Fruit fly (Drosophila melanogaster) whole organism, adult: ENCODE results near the gene RpS7.

ENCODE experiments used
- CG1620 ChIP-seq: fragments of 200-800 bp; sonication (Bioruptor generic); optimal IDR thresholded peaks from 2 replicates; lab custom pipeline; 2016; ENCODE audit warnings: missing biosample characterization, missing genetic modification characterization
- CG33017 ChIP-seq: fragments of 200-800 bp; sonication (Bioruptor generic); optimal IDR thresholded peaks from 2 replicates; lab custom pipeline; 2018; ENCODE audit warnings: missing biosample characterization, mild to moderate bottlenecking, missing genetic modification characterization, moderate library complexity
- CG5204 ChIP-seq: fragments of 200-800 bp; sonication (Bioruptor generic); optimal IDR thresholded peaks from 2 replicates; lab custom pipeline; 2016; ENCODE audit warnings: missing biosample characterization, missing genetic modification characterization
- CG7045 ChIP-seq: fragments of 200-800 bp; sonication (Bioruptor generic); optimal IDR thresholded peaks from 2 replicates; lab custom pipeline; 2017; ENCODE audit warnings: missing biosample characterization, mild to moderate bottlenecking, missing genetic modification characterization
- Hr96 ChIP-seq: fragments of 200-800 bp; sonication (Bioruptor generic); optimal IDR thresholded peaks from 2 replicates; lab custom pipeline; 2016; ENCODE audit warnings: missing biosample characterization, missing genetic modification characterization
- cic ChIP-seq: fragments of 200-800 bp; sonication (Bioruptor generic); optimal IDR thresholded peaks from 2 replicates; lab custom pipeline; 2017; ENCODE audit warnings: missing biosample characterization, mild to moderate bottlenecking, missing genetic modification characterization, moderate library complexity
- cnc ChIP-seq, 2 experiments: fragments of >200 bp; optimal IDR thresholded peaks; 2 replicates each; lab custom pipeline; 2017
- kay ChIP-seq: fragments of 200-800 bp; sonication (Bioruptor generic); peaks from one replicate; lab custom pipeline; 2016; ENCODE audit warnings: missing biosample characterization, missing genetic modification characterization, borderline replicate concordance
- tj ChIP-seq: fragments of 200-800 bp; sonication (Bioruptor generic); optimal IDR thresholded peaks from 3 replicates; lab custom pipeline; 2017; ENCODE audit warnings: missing biosample characterization, mild to moderate bottlenecking, missing genetic modification characterization, moderate library complexity
- toe ChIP-seq: fragments of 200-800 bp; sonication (Bioruptor generic); optimal IDR thresholded peaks from 2 replicates; lab custom pipeline; 2016; ENCODE audit warnings: missing biosample characterization, missing genetic modification characterization

DNA sequence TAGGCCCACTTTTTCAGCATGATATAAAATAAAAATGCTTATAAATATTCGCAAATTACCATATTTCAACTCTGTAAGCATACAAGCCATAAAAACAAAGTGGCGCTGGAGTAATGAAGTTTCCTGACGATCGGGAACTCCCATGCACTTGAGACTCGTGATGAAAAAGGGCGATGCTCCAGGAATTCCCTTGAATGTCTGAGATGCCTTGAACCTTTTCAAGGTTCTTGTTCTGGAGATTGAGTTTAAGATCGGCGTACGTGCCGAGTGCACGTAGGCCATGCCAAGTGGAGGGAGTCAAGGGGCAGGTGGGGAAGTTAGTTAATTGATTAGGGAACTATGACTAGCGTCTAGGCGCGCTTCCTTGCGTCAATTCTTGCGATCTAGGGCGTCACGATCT lies 24.9 kb downstream of the RpS7 start:
- TF ChIP-seq CG1620 (GFP tag; lab: Kevin White, UChicago) (no peak), Hr96 (GFP tag; lab: Kevin White, UChicago) (no peak), CG5204 (GFP tag; lab: Kevin White, UChicago) (no peak), CG7045 (GFP tag; lab: Kevin White, UChicago) (no peak), cnc (optimal IDR thresholded peaks at IDR 0.05; lab: Kevin White, UChicago) (no peak), cic (GFP tag; lab: Kevin White, UChicago) (no peak), toe (GFP tag; lab: Kevin White, UChicago) (no peak), kay (GFP tag; lab: Kevin White, UChicago) (no peak), CG33017 (tag; lab: Kevin White, UChicago) (no peak), tj (no peak)
